Worm (Caenorhabditis elegans): ENCODE results near the gene F54B11.8.

Gene F54B11.8

ce11 chrX:13596003-13596767, 7.5 kb downstream of the F54B11.8 start, which contains the start of gene F54B11.5:
Gene F54B11.5 (minus strand): TSS chrX:13596068.
- TF ChIP-seq nhr-28 (tag; optimal IDR thresholded peaks at IDR 0.05) (no peak), hlh-1 (tag; optimal IDR thresholded peaks at IDR 0.05) (no peak), blmp-1 (tag; optimal IDR thresholded peaks at IDR 0.05) (no peak), snpc-4 (tag; optimal IDR thresholded peaks at IDR 0.05) (no peak), M03D4.4 (tag; optimal IDR thresholded peaks at IDR 0.05) (no peak), nhr-76 (tag; optimal IDR thresholded peaks at IDR 0.05) (no peak), bed-3 (GFP tag; optimal IDR thresholded peaks at IDR 0.05) (no peak), drap-1 (GFP tag; optimal IDR thresholded peaks at IDR 0.05) (no peak), unc-120 (tag; optimal IDR thresholded peaks at IDR 0.05; ENCODE audit: poor library complexity, severe bottlenecking) (no peak), lin-13 (tag; optimal IDR thresholded peaks at IDR 0.05) (peak; percentile 15), sem-2 (GFP tag; optimal IDR thresholded peaks at IDR 0.05) (no peak), ham-2 (GFP tag; optimal IDR thresholded peaks at IDR 0.05) (no peak), ceh-39 (tag; optimal IDR thresholded peaks at IDR 0.05) (no peak), mep-1 (tag; optimal IDR thresholded peaks at IDR 0.05) (peak; percentile 33), ces-1 (GFP tag; optimal IDR thresholded peaks at IDR 0.05) (peak; percentile 30), lsy-2 (tag; optimal IDR thresholded peaks at IDR 0.05) (no peak), zip-8 (tag; optimal IDR thresholded peaks at IDR 0.05) (no peak), lin-32 (GFP tag; optimal IDR thresholded peaks at IDR 0.05) (no peak), elt-3 (tag; optimal IDR thresholded peaks at IDR 0.05) (no peak), ceh-43 (GFP tag; optimal IDR thresholded peaks at IDR 0.05) (no peak), unc-62 (GFP tag; optimal IDR thresholded peaks at IDR 0.05) (peak; percentile 14), nhr-12 (tag; optimal IDR thresholded peaks at IDR 0.05) (no peak)

- TF ChIP-seq tbx-8 (GFP tag; optimal IDR thresholded peaks at IDR 0.05), result no peak
- no peak for TF ChIP-seq drap-1 (GFP tag; optimal IDR thresholded peaks at IDR 0.05)
Measured at ce11 chrX:13592367-13592766, 11.4 kb downstream of the F54B11.8 start, which contains the start of gene F54B11.4. Gene F54B11.4 (plus strand): TSS chrX:13592667.

ce11 chrX:13591953-13592352, 11.8 kb downstream of the F54B11.8 start:
- TF ChIP-seq blmp-1 (tag; optimal IDR thresholded peaks at IDR 0.05) (no peak), unc-120 (tag; optimal IDR thresholded peaks at IDR 0.05; ENCODE audit: poor library complexity, severe bottlenecking) (no peak), ceh-83 (GFP tag; optimal IDR thresholded peaks at IDR 0.05) (no peak), ceh-43 (GFP tag; optimal IDR thresholded peaks at IDR 0.05) (no peak)

ce11 chrX:13591175-13591574, 12.6 kb downstream of the F54B11.8 start, which contains the start of gene col-44:
Gene col-44 (plus strand): TSS chrX:13591475.
- no peak for TF ChIP-seq drap-1 (GFP tag; optimal IDR thresholded peaks at IDR 0.05)
- no peak for TF ChIP-seq lsy-2 (tag; optimal IDR thresholded peaks at IDR 0.05)
- TF ChIP-seq ceh-83 (GFP tag; optimal IDR thresholded peaks at IDR 0.05), result no peak

- TF ChIP-seq bed-3 (GFP tag; optimal IDR thresholded peaks at IDR 0.05) (no peak), lin-32 (GFP tag; optimal IDR thresholded peaks at IDR 0.05) (no peak), mep-1 (tag; optimal IDR thresholded peaks at IDR 0.05) (no peak), M03D4.4 (tag; optimal IDR thresholded peaks at IDR 0.05) (no peak), elt-3 (tag; optimal IDR thresholded peaks at IDR 0.05) (no peak)
Measured at ce11 chrX:13590688-13591087, 13.0 kb downstream of the F54B11.8 start.

ce11 chrX:13589735-13590134, 14.0 kb downstream of the F54B11.8 start, which contains the start of gene col-9:
Gene col-9 (plus strand): TSS chrX:13590035.
- TF ChIP-seq M03D4.4 (tag; optimal IDR thresholded peaks at IDR 0.05) (no peak), lin-13 (tag; optimal IDR thresholded peaks at IDR 0.05) (no peak), unc-39 (tag; optimal IDR thresholded peaks at IDR 0.05) (no peak), bed-3 (GFP tag; optimal IDR thresholded peaks at IDR 0.05) (no peak), zip-8 (tag; optimal IDR thresholded peaks at IDR 0.05) (no peak), ceh-39 (tag; optimal IDR thresholded peaks at IDR 0.05) (no peak), sem-2 (GFP tag; optimal IDR thresholded peaks at IDR 0.05) (no peak), blmp-1 (tag; optimal IDR thresholded peaks at IDR 0.05) (no peak), ham-2 (GFP tag; optimal IDR thresholded peaks at IDR 0.05) (no peak), ztf-11 (tag; optimal IDR thresholded peaks at IDR 0.05) (no peak), sptf-1 (tag; optimal IDR thresholded peaks at IDR 0.05) (no peak), elt-1 (tag; optimal IDR thresholded peaks at IDR 0.05; ENCODE audit: borderline replicate concordance, insufficient read depth) (no peak), unc-120 (tag; optimal IDR thresholded peaks at IDR 0.05; ENCODE audit: poor library complexity, severe bottlenecking) (no peak), tbx-8 (GFP tag; optimal IDR thresholded peaks at IDR 0.05) (no peak), snpc-4 (tag; optimal IDR thresholded peaks at IDR 0.05) (no peak), mab-5 (tag; optimal IDR thresholded peaks at IDR 0.05) (no peak), nhr-12 (tag; optimal IDR thresholded peaks at IDR 0.05) (no peak), flh-1 (GFP tag; optimal IDR thresholded peaks at IDR 0.05) (no peak)
